Worm (Caenorhabditis elegans): ENCODE data around the gene cdc-48.2.
A peak's percentile ranks its signal among the peaks of the same experiment; 100 is the strongest.

The cdc-48.2 gene

DNA sequence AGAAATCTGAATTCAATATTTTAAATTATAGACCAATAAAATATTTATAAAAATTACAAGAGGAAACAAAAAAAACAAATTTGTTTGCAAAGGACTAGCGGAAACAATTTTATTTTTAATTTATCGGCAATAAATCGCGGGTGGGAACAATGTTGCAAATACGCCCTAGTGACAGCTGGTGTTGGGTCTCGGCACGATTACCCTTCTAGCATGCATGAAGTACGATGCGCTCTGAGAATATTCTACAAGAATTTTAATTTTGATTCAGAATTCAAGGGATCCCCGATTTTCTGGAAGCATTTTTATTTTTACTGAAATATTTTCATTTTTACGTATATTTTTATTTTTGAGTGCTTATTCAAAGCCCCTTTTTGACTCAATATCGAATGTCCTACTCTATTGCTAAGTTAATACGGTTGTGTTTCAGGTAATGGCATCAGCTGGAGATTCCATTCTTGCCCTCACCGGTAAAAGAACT lies 46.8 kb downstream of the cdc-48.2 start, which contains the start of the genes mig-5 and cct-1:
mig-5 (minus strand) TSS at position 8 of the 478 bp plus-strand sequence.
cct-1 (plus strand) TSS at position 428 of the 478 bp plus-strand sequence.
- TF ChIP-seq hnd-1 (tag; optimal IDR thresholded peaks at IDR 0.05): no peak
- TF ChIP-seq flt-1 (GFP tag; IDR thresholded peaks at IDR 0.05): peak; percentile 48; the same call in 1 of the 2 replicates
- TF ChIP-seq tra-4 (tag; optimal IDR thresholded peaks at IDR 0.05): no peak
- peak; percentile 31 for TF ChIP-seq hmg-4 (GFP tag; optimal IDR thresholded peaks at IDR 0.05)
- no peak for TF ChIP-seq aly-1 (tag; optimal IDR thresholded peaks at IDR 0.05)
- TF ChIP-seq F13C5.2 (tag; optimal IDR thresholded peaks at IDR 0.05): peak; percentile 85

ce11 chrII:8187516-8187915 lies 49.2 kb downstream of the cdc-48.2 start:
- TF ChIP-seq scrt-1 (GFP tag; IDR thresholded peaks at IDR 0.05) (no peak), B0310.2 (tag; optimal IDR thresholded peaks at IDR 0.05) (no peak), tra-4 (tag; optimal IDR thresholded peaks at IDR 0.05) (no peak), flt-1 (GFP tag; IDR thresholded peaks at IDR 0.05) (no peak), tbx-11 (GFP tag; IDR thresholded peaks at IDR 0.05) (no peak), sea-1 (GFP tag; conservative IDR thresholded peaks at IDR 0.05) (no peak), pes-1 (GFP tag; IDR thresholded peaks at IDR 0.05) (no peak), F13C5.2 (tag; optimal IDR thresholded peaks at IDR 0.05) (no peak), ceh-36 (tag; optimal IDR thresholded peaks at IDR 0.05) (no peak), hmg-4 (GFP tag; optimal IDR thresholded peaks at IDR 0.05) (no peak), tbx-37 (GFP tag; conservative IDR thresholded peaks at IDR 0.05) (no peak), ama-1 (optimal IDR thresholded peaks at IDR 0.05) (no peak)

ce11 chrII:8190455-8190854 lies 52.2 kb downstream of the cdc-48.2 start, which contains the start of gene T05C12.8:
Gene T05C12.8 (minus strand): TSS chrII:8190555.
- TF ChIP-seq hmbx-1 (tag; optimal IDR thresholded peaks at IDR 0.05) (no peak), hmg-4 (GFP tag; optimal IDR thresholded peaks at IDR 0.05) (no peak)

All from whole organism, early embryonic.